Worm (Caenorhabditis elegans): ENCODE measurements around the gene Y62E10A.20.

DNA sequence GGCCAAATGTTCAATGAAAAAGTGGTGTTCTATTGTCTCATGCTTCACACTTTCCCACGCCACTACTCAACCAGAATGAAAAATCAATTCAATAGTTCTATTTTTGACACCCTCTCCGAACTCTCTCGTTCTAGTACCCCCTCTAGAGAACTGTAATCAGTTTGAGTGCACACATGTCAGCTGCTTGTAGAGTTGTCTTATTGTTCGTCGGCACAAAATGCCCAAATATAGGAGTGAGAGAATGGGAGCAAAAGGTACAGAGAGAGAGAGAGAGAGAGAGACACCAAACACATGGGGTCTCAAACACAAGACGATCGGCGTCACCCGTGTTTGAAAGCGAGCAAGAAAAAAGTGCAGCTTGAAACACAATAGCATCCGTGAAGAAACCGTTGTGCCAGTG lies 51.6 kb downstream of the Y62E10A.20 start:
- TF ChIP-seq ztf-4 (tag; optimal IDR thresholded peaks at IDR 0.05) (no peak), ceh-82 (tag; optimal IDR thresholded peaks at IDR 0.05) (no peak), skn-1 (tag; optimal IDR thresholded peaks at IDR 0.05) (no peak), nhr-12 (tag; optimal IDR thresholded peaks at IDR 0.05) (no peak), pqm-1 (tag; optimal IDR thresholded peaks at IDR 0.05) (peak; percentile 49), unc-62 (GFP tag; optimal IDR thresholded peaks at IDR 0.05) (no peak), sea-2 (GFP tag; optimal IDR thresholded peaks at IDR 0.05) (no peak), egl-27 (tag; optimal IDR thresholded peaks at IDR 0.05) (no peak), unc-39 (tag; optimal IDR thresholded peaks at IDR 0.05) (no peak), nhr-23 (tag; optimal IDR thresholded peaks at IDR 0.05) (no peak), nhr-76 (tag; optimal IDR thresholded peaks at IDR 0.05) (no peak), ZK546.5 (tag; optimal IDR thresholded peaks at IDR 0.05) (no peak), nhr-237 (tag; optimal IDR thresholded peaks at IDR 0.05) (no peak), pha-4 (tag; optimal IDR thresholded peaks at IDR 0.05) (peak; percentile 61)
